Fruit fly (Drosophila melanogaster) whole organism, pupa: ENCODE measurements around the gene AP-1gamma.

Experiments
- CG13204 ChIP-seq: fragments of 200-800 bp; sonication (Bioruptor generic); optimal IDR thresholded peaks from 2 replicates; lab custom pipeline; 2018; ENCODE audit warnings: missing biosample characterization, mild to moderate bottlenecking, missing genetic modification characterization, moderate library complexity
- CG15710 ChIP-seq: fragments of 200-800 bp; sonication (Bioruptor generic); optimal IDR thresholded peaks from 2 replicates; lab custom pipeline; 2018; ENCODE audit warnings: missing biosample characterization, mild to moderate bottlenecking, missing genetic modification characterization, moderate library complexity
- CG32121 ChIP-seq: fragments of 200-800 bp; sonication (Bioruptor generic); IDR thresholded peaks from 2 replicates; pipeline ENCODE4 v1.3.6; 2022; ENCODE audit warnings: missing biosample characterization, missing genetic modification characterization
- CG8159 ChIP-seq: fragments of 200-800 bp; sonication (Bioruptor generic); optimal IDR thresholded peaks from 3 replicates; lab custom pipeline; 2018; ENCODE audit warnings: missing biosample characterization, mild to moderate bottlenecking, missing genetic modification characterization, moderate library complexity
- CG8301 ChIP-seq: fragments of 200-800 bp; sonication (Bioruptor generic); optimal IDR thresholded peaks from 2 replicates; lab custom pipeline; 2018; ENCODE audit warnings: missing biosample characterization, mild to moderate bottlenecking, missing genetic modification characterization
- Ets98B ChIP-seq: fragments of 200-800 bp; sonication (Bioruptor generic); IDR thresholded peaks from 2 replicates; pipeline ENCODE4 v1.3.6; 2022; ENCODE audit warnings: missing biosample characterization, missing genetic modification characterization
- Pif1A ChIP-seq: fragments of 200-800 bp; sonication (Bioruptor generic); optimal IDR thresholded peaks from 3 replicates; lab custom pipeline; 2016; ENCODE audit warnings: missing biosample characterization, missing genetic modification characterization
- Pif1B ChIP-seq: fragments of 200-800 bp; sonication (Bioruptor generic); optimal IDR thresholded peaks from 3 replicates; lab custom pipeline; 2016; ENCODE audit warnings: missing biosample characterization, missing genetic modification characterization
- Snoo ChIP-seq: fragments of 200-800 bp; sonication (Bioruptor generic); optimal IDR thresholded peaks from 3 replicates; lab custom pipeline; 2017; ENCODE audit warnings: missing biosample characterization, mild to moderate bottlenecking, missing genetic modification characterization, inconsistent platforms
- fd96Ca ChIP-seq: fragments of 200-800 bp; sonication (Bioruptor generic); IDR thresholded peaks from 3 replicates; pipeline ENCODE4 v1.3.6; 2022; ENCODE audit warnings: missing biosample characterization, missing genetic modification characterization
- rn ChIP-seq: fragments of 200-800 bp; sonication (Bioruptor generic); IDR thresholded peaks from 2 replicates; pipeline ENCODE4 v1.3.6; 2022; ENCODE audit warnings: missing biosample characterization, missing genetic modification characterization

- no peak for TF ChIP-seq CG32121 (GFP tag; lab: Robert Waterston, UW)
- no peak for TF ChIP-seq rn (GFP tag; lab: Robert Waterston, UW)
- TF ChIP-seq fd96Ca (GFP tag; lab: Robert Waterston, UW) = no peak
- no peak for TF ChIP-seq Pif1A (GFP tag; lab: Kevin White, UChicago)
- no peak for TF ChIP-seq Ets98B (GFP tag; lab: Robert Waterston, UW)
- no peak for TF ChIP-seq CG13204 (GFP tag; lab: Kevin White, UChicago)
- no peak for TF ChIP-seq Snoo (tag; lab: Kevin White, UChicago)
- no peak for TF ChIP-seq Pif1B
- no peak for TF ChIP-seq CG8159
- no peak for TF ChIP-seq CG8301 (tag; lab: Kevin White, UChicago)
- TF ChIP-seq CG15710 (tag; lab: Kevin White, UChicago) = no peak
Measured at dm6 chrX:9071308-9071707, 37.2 kb upstream of the AP-1gamma start, which contains the start of gene CG10970.
